Worm (Caenorhabditis elegans): ENCODE measurements around the gene ral-1.

ral-1 gene

ce11 chrIII:3310876-3311597 lies at the start of gene ral-1:
Gene ral-1, plus strand, starts transcription at chrIII:3311310.
- TF ChIP-seq ceh-31 (tag; optimal IDR thresholded peaks at IDR 0.05) (peak; percentile 60), elt-2 (tag; optimal IDR thresholded peaks at IDR 0.05) (no peak), ceh-48 (tag; optimal IDR thresholded peaks at IDR 0.05) (peak; percentile 51), sox-2 (GFP tag; IDR thresholded peaks at IDR 0.05) (0 out of 2 replicates have a peak, but pooled peaks have one; percentile 44), ceh-2 (tag; optimal IDR thresholded peaks at IDR 0.05) (no peak), unc-86 (tag; optimal IDR thresholded peaks at IDR 0.05) (no peak), ama-1 (optimal IDR thresholded peaks at IDR 0.05) (no peak), unc-55 (GFP tag; optimal IDR thresholded peaks at IDR 0.05) (peak; percentile 4), pqm-1 (tag; optimal IDR thresholded peaks at IDR 0.05) (no peak), madf-2 (tag; optimal IDR thresholded peaks at IDR 0.05) (no peak), nfya-1 (tag; optimal IDR thresholded peaks at IDR 0.05) (peak; percentile 55)

DNA sequence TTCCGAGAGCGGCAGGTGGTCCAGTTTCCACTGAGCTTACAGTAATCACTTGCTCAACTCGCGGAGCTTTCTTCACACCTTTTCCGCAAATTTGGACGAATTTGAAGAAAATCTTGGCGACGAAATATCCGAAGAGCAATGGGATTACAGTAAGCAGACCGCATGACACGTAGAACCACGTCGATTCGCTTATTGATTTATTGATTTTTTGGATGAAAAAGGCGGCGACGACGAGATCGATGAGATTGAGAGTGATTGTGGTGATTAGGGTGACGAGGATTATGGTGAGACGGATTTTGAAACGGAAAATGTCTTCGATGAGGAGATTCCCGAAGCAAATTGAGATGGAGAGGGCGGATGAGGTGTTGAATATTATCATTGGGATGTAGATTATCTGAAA lies 47.4 kb upstream of the ral-1 start:
- TF ChIP-seq ref-2 (tag; optimal IDR thresholded peaks at IDR 0.05) (no peak), fax-1 (tag; optimal IDR thresholded peaks at IDR 0.05) (no peak), hlh-8 (tag; optimal IDR thresholded peaks at IDR 0.05) (no peak), elt-2 (tag; optimal IDR thresholded peaks at IDR 0.05) (no peak), npax-4 (tag; optimal IDR thresholded peaks at IDR 0.05) (no peak), rnt-1 (tag; optimal IDR thresholded peaks at IDR 0.05) (no peak), elt-4 (tag; optimal IDR thresholded peaks at IDR 0.05) (no peak), pros-1 (tag; optimal IDR thresholded peaks at IDR 0.05) (no peak), hlh-13 (GFP tag; optimal IDR thresholded peaks at IDR 0.05) (no peak), ceh-14 (tag; optimal IDR thresholded peaks at IDR 0.05) (no peak), lin-11 (tag; optimal IDR thresholded peaks at IDR 0.05) (no peak), ceh-48 (tag; optimal IDR thresholded peaks at IDR 0.05) (no peak), sox-2 (GFP tag; IDR thresholded peaks at IDR 0.05) (no peak), madf-2 (tag; optimal IDR thresholded peaks at IDR 0.05) (no peak), unc-3 (GFP tag; conservative IDR thresholded peaks at IDR 0.05) (no peak), unc-3 (tag; optimal IDR thresholded peaks at IDR 0.05) (no peak)

ce11 chrIII:3266602-3267001 lies 44.5 kb upstream of the ral-1 start, which contains the start of gene Y53G8AM.7:
Gene Y53G8AM.7, minus strand, starts transcription at chrIII:3266702.
- TF ChIP-seq ceh-30 (tag; optimal IDR thresholded peaks at IDR 0.05) (no peak), T23F11.4 (GFP tag; optimal IDR thresholded peaks at IDR 0.05) (no peak), ceh-45 (GFP tag; IDR thresholded peaks at IDR 0.05) (no peak), ahr-1 (tag; optimal IDR thresholded peaks at IDR 0.05) (no peak), tbx-2 (tag; optimal IDR thresholded peaks at IDR 0.05) (no peak), elt-2 (tag; optimal IDR thresholded peaks at IDR 0.05) (no peak)

- no peak for TF ChIP-seq mec-3 (tag; optimal IDR thresholded peaks at IDR 0.05; ENCODE audit: borderline replicate concordance)
- TF ChIP-seq unc-42 (tag; optimal IDR thresholded peaks at IDR 0.05), result peak; percentile 15
- TF ChIP-seq ceh-45 (GFP tag; IDR thresholded peaks at IDR 0.05), result no peak
- TF ChIP-seq K02D7.2 (tag; optimal IDR thresholded peaks at IDR 0.05), result no peak
- no peak for TF ChIP-seq dmd-4 (tag; optimal IDR thresholded peaks at IDR 0.05; ENCODE audit: borderline replicate concordance)
- no peak for TF ChIP-seq npax-4 (tag; optimal IDR thresholded peaks at IDR 0.05)
- peak; percentile 88 for TF ChIP-seq hlh-30 (tag; optimal IDR thresholded peaks at IDR 0.05; ENCODE audit: insufficient read depth)
- no peak for TF ChIP-seq tbx-7 (tag; optimal IDR thresholded peaks at IDR 0.05)
- no peak for TF ChIP-seq eyg-1 (tag; optimal IDR thresholded peaks at IDR 0.05)
- peak; percentile 66 for TF ChIP-seq ref-2 (tag; optimal IDR thresholded peaks at IDR 0.05)
- no peak for TF ChIP-seq hlh-6 (tag; optimal IDR thresholded peaks at IDR 0.05)
- TF ChIP-seq hlh-8 (tag; optimal IDR thresholded peaks at IDR 0.05), result peak; percentile 4
- TF ChIP-seq ceh-19 (GFP tag; optimal IDR thresholded peaks at IDR 0.05), result no peak
- TF ChIP-seq pros-1 (tag; optimal IDR thresholded peaks at IDR 0.05), result peak; percentile 51
- no peak for TF ChIP-seq hlh-13 (GFP tag; optimal IDR thresholded peaks at IDR 0.05)
- TF ChIP-seq ceh-6 (GFP tag; optimal IDR thresholded peaks at IDR 0.05), result no peak
- TF ChIP-seq nhr-11 (tag; optimal IDR thresholded peaks at IDR 0.05), result no peak
- TF ChIP-seq lim-6 (tag; optimal IDR thresholded peaks at IDR 0.05), result no peak
- TF ChIP-seq unc-55 (GFP tag; optimal IDR thresholded peaks at IDR 0.05), result peak; percentile 79
- no peak for TF ChIP-seq K09A11.1 (tag; optimal IDR thresholded peaks at IDR 0.05; ENCODE audit: insufficient read depth)
- TF ChIP-seq fkh-6 (tag; optimal IDR thresholded peaks at IDR 0.05), result no peak
- no peak for TF ChIP-seq elt-4 (tag; optimal IDR thresholded peaks at IDR 0.05)
- TF ChIP-seq pag-3 (tag; optimal IDR thresholded peaks at IDR 0.05; ENCODE audit: borderline replicate concordance), result no peak
- peak; percentile 45 for TF ChIP-seq ceh-14 (tag; optimal IDR thresholded peaks at IDR 0.05)
- TF ChIP-seq ceh-34 (tag; optimal IDR thresholded peaks at IDR 0.05), result peak; percentile 64
- TF ChIP-seq ama-1 (optimal IDR thresholded peaks at IDR 0.05), result no peak
- no peak for TF ChIP-seq pax-1 (tag; optimal IDR thresholded peaks at IDR 0.05)
- TF ChIP-seq fkh-10 (GFP tag; optimal IDR thresholded peaks at IDR 0.05), result no peak
These were observed 39.4 kb upstream of the ral-1 start for ce11 chrIII:3271682-3272081.

Measured in whole organism, late embryonic.